Worm (Caenorhabditis elegans): ENCODE data around the gene Y49G5A.1.

The Y49G5A.1 gene

ce11 chrV:5312453-5312852 lies 25.3 kb upstream of the Y49G5A.1 start, which contains the start of gene C10G8.3:
Gene C10G8.3 (plus strand): TSS chrV:5312753.
- no peak for TF ChIP-seq nhr-25 (tag; optimal IDR thresholded peaks at IDR 0.05)
- TF ChIP-seq nhr-76 (tag; optimal IDR thresholded peaks at IDR 0.05) = no peak
- no peak for TF ChIP-seq skn-1 (tag; optimal IDR thresholded peaks at IDR 0.05)
- TF ChIP-seq sea-2 (GFP tag; optimal IDR thresholded peaks at IDR 0.05) = no peak
- no peak for TF ChIP-seq unc-39 (tag; optimal IDR thresholded peaks at IDR 0.05)
- TF ChIP-seq elt-1 (tag; optimal IDR thresholded peaks at IDR 0.05) = no peak
- TF ChIP-seq unc-62 (GFP tag; optimal IDR thresholded peaks at IDR 0.05) = no peak
- no peak for TF ChIP-seq fos-1 (tag; optimal IDR thresholded peaks at IDR 0.05)
- TF ChIP-seq nhr-67 (tag; optimal IDR thresholded peaks at IDR 0.05) = no peak
- TF ChIP-seq mml-1 (tag; optimal IDR thresholded peaks at IDR 0.05) = no peak
- TF ChIP-seq pqm-1 (tag; optimal IDR thresholded peaks at IDR 0.05) = no peak
- no peak for TF ChIP-seq ztf-11 (tag; optimal IDR thresholded peaks at IDR 0.05)
- no peak for TF ChIP-seq nhr-237 (tag; optimal IDR thresholded peaks at IDR 0.05)
- no peak for TF ChIP-seq fkh-10 (GFP tag; optimal IDR thresholded peaks at IDR 0.05)
- no peak for TF ChIP-seq nhr-28 (tag; optimal IDR thresholded peaks at IDR 0.05)
- no peak for TF ChIP-seq mdl-1 (tag; optimal IDR thresholded peaks at IDR 0.05)

ce11 chrV:5311635-5312034 lies 24.5 kb upstream of the Y49G5A.1 start, which contains the start of gene C10G8.4:
Gene C10G8.4 (plus strand): TSS chrV:5311935.
- TF ChIP-seq pqm-1 (tag; optimal IDR thresholded peaks at IDR 0.05) (no peak), lin-39 (tag; optimal IDR thresholded peaks at IDR 0.05) (no peak), nhr-237 (tag; optimal IDR thresholded peaks at IDR 0.05) (no peak), nhr-12 (tag; optimal IDR thresholded peaks at IDR 0.05) (no peak), unc-62 (GFP tag; optimal IDR thresholded peaks at IDR 0.05) (no peak), ama-1 (optimal IDR thresholded peaks at IDR 0.05) (no peak), ZK546.5 (tag; optimal IDR thresholded peaks at IDR 0.05) (no peak), nhr-67 (tag; optimal IDR thresholded peaks at IDR 0.05) (no peak), daf-12 (tag; optimal IDR thresholded peaks at IDR 0.05) (no peak), ztf-4 (tag; optimal IDR thresholded peaks at IDR 0.05) (no peak), snpc-4 (tag; optimal IDR thresholded peaks at IDR 0.05) (no peak), nhr-77 (tag; optimal IDR thresholded peaks at IDR 0.05) (no peak), elt-2 (tag; optimal IDR thresholded peaks at IDR 0.05) (no peak), sea-2 (GFP tag; optimal IDR thresholded peaks at IDR 0.05) (no peak), nhr-76 (tag; optimal IDR thresholded peaks at IDR 0.05) (no peak), zag-1 (tag; optimal IDR thresholded peaks at IDR 0.05) (no peak), ceh-28 (tag; optimal IDR thresholded peaks at IDR 0.05) (no peak), tbx-2 (tag; optimal IDR thresholded peaks at IDR 0.05) (no peak), skn-1 (tag; optimal IDR thresholded peaks at IDR 0.05) (no peak)

ce11 chrV:5304366-5304765 lies 17.2 kb upstream of the Y49G5A.1 start:
- TF ChIP-seq snpc-4 (tag; optimal IDR thresholded peaks at IDR 0.05) = no peak
- TF ChIP-seq R02D3.7 (tag; optimal IDR thresholded peaks at IDR 0.05) = no peak
- no peak for TF ChIP-seq ama-1 (optimal IDR thresholded peaks at IDR 0.05)
- TF ChIP-seq pha-4 (tag; optimal IDR thresholded peaks at IDR 0.05) = no peak
- no peak for TF ChIP-seq jun-1 (tag; optimal IDR thresholded peaks at IDR 0.05)
- no peak for TF ChIP-seq fos-1 (tag; optimal IDR thresholded peaks at IDR 0.05)
- no peak for TF ChIP-seq nhr-237 (tag; optimal IDR thresholded peaks at IDR 0.05)
- no peak for TF ChIP-seq hmg-11 (tag; optimal IDR thresholded peaks at IDR 0.05)
- TF ChIP-seq ceh-9 (tag; optimal IDR thresholded peaks at IDR 0.05) = no peak
- no peak for TF ChIP-seq nhr-25 (tag; optimal IDR thresholded peaks at IDR 0.05)
- no peak for TF ChIP-seq nhr-76 (tag; optimal IDR thresholded peaks at IDR 0.05)
- no peak for TF ChIP-seq nhr-11 (tag; optimal IDR thresholded peaks at IDR 0.05)
- TF ChIP-seq nhr-43 (tag; optimal IDR thresholded peaks at IDR 0.05; ENCODE audit: poor library complexity, severe bottlenecking) = no peak
- TF ChIP-seq nhr-12 (tag; optimal IDR thresholded peaks at IDR 0.05) = no peak
- no peak for TF ChIP-seq nhr-67 (tag; optimal IDR thresholded peaks at IDR 0.05)
- no peak for TF ChIP-seq ztf-4 (tag; optimal IDR thresholded peaks at IDR 0.05)
- no peak for TF ChIP-seq nhr-28 (tag; optimal IDR thresholded peaks at IDR 0.05)
- no peak for TF ChIP-seq egl-5 (tag; optimal IDR thresholded peaks at IDR 0.05)

- no peak for TF ChIP-seq nhr-23 (tag; optimal IDR thresholded peaks at IDR 0.05)
- TF ChIP-seq nhr-237 (tag; optimal IDR thresholded peaks at IDR 0.05) = no peak
- no peak for TF ChIP-seq pha-4 (tag; optimal IDR thresholded peaks at IDR 0.05)
Measured at ce11 chrV:5303389-5303788, 16.2 kb upstream of the Y49G5A.1 start, which contains the start of gene ncx-2. Gene ncx-2 (plus strand): TSS chrV:5303689.

All from whole organism, L3 larva.